Fruit fly (Drosophila melanogaster): ENCODE data around the gene CG9215.

The CG9215 gene

dm6 chrX:15532062-15532461 lies 50.6 kb downstream of the CG9215 start (continued):
- no peak for TF ChIP-seq CG17612 (GFP tag; IDR thresholded peaks at IDR 0.05)
- no peak for TF ChIP-seq NC2β (GFP tag; optimal IDR thresholded peaks at IDR 0.05)
- TF ChIP-seq CG4360 (GFP tag; IDR thresholded peaks at IDR 0.05): no peak
- TF ChIP-seq aop (GFP tag; IDR thresholded peaks at IDR 0.05): no peak
- no peak for TF ChIP-seq amos (GFP tag; IDR thresholded peaks at IDR 0.05; ENCODE audit: partially characterized antibody)
- TF ChIP-seq Dp (GFP tag; optimal IDR thresholded peaks at IDR 0.05): no peak
- no peak for TF ChIP-seq NFAT (GFP tag; IDR thresholded peaks at IDR 0.05)
- TF ChIP-seq ash1 (GFP tag; optimal IDR thresholded peaks at IDR 0.05): no peak
- no peak for TF ChIP-seq Ets97D (GFP tag; optimal IDR thresholded peaks at IDR 0.05)
- no peak for TF ChIP-seq peb (GFP tag; IDR thresholded peaks at IDR 0.05)
- TF ChIP-seq Ptx1 (GFP tag; IDR thresholded peaks at IDR 0.05): peak; percentile 59
- no peak for TF ChIP-seq nom (GFP tag; optimal IDR thresholded peaks at IDR 0.05)
- TF ChIP-seq CG14441 (GFP tag; IDR thresholded peaks at IDR 0.05): peak; percentile 49; the same call in 1 of the 2 replicates
- TF ChIP-seq sqz (GFP tag; optimal IDR thresholded peaks at IDR 0.05): no peak
- TF ChIP-seq unpg (GFP tag; optimal IDR thresholded peaks at IDR 0.05): peak; percentile 45
- TF ChIP-seq CG4282 (GFP tag; optimal IDR thresholded peaks at IDR 0.05): no peak
- TF ChIP-seq CG7786 (GFP tag; optimal IDR thresholded peaks at IDR 0.05): peak; percentile 20
- TF ChIP-seq Poxn (GFP tag; IDR thresholded peaks at IDR 0.05): no peak
- TF ChIP-seq CG9437 (GFP tag; optimal IDR thresholded peaks at IDR 0.05): no peak
- TF ChIP-seq Bgb (GFP tag; IDR thresholded peaks at IDR 0.05; ENCODE audit: partially characterized antibody): no peak
- TF ChIP-seq row (GFP tag; IDR thresholded peaks at IDR 0.05): peak; percentile 68
- TF ChIP-seq CG6254 (GFP tag; optimal IDR thresholded peaks at IDR 0.05): no peak
- no peak for TF ChIP-seq CG18011 (GFP tag; optimal IDR thresholded peaks at IDR 0.05)
- no peak for TF ChIP-seq CG13287 (GFP tag; IDR thresholded peaks at IDR 0.05; ENCODE audit: partially characterized antibody)
- no peak for TF ChIP-seq CG10543 (GFP tag; optimal IDR thresholded peaks at IDR 0.05)
- TF ChIP-seq Jarid2 (GFP tag; optimal IDR thresholded peaks at IDR 0.05): no peak
- TF ChIP-seq Fer1 (GFP tag; optimal IDR thresholded peaks at IDR 0.05): peak; percentile 7
- TF ChIP-seq CG17802 (tag; optimal IDR thresholded peaks at IDR 0.05): no peak
- TF ChIP-seq fu2 (GFP tag; optimal IDR thresholded peaks at IDR 0.05): no peak
- TF ChIP-seq CG2129 (GFP tag; IDR thresholded peaks at IDR 0.05; ENCODE audit: partially characterized antibody): no peak
- TF ChIP-seq nerfin-2 (GFP tag; IDR thresholded peaks at IDR 0.05; ENCODE audit: partially characterized antibody): no peak
- no peak for TF ChIP-seq CG12942 (GFP tag; optimal IDR thresholded peaks at IDR 0.05)
- no peak for TF ChIP-seq dm (GFP tag; optimal IDR thresholded peaks at IDR 0.05)
- TF ChIP-seq vvl (GFP tag; IDR thresholded peaks at IDR 0.05): peak; percentile 44; the same call in 1 of the 2 replicates
- no peak for TF ChIP-seq Hand (GFP tag; optimal IDR thresholded peaks at IDR 0.05)
- TF ChIP-seq klu (GFP tag; IDR thresholded peaks at IDR 0.05): no peak
- TF ChIP-seq dimm (GFP tag; IDR thresholded peaks at IDR 0.05): no peak
- TF ChIP-seq CG8478 (optimal IDR thresholded peaks at IDR 0.05): no peak
- TF ChIP-seq Optix (GFP tag; IDR thresholded peaks at IDR 0.05): no peak
- no peak for TF ChIP-seq CG3065 (GFP tag; optimal IDR thresholded peaks at IDR 0.05)
- TF ChIP-seq Trl (optimal IDR thresholded peaks at IDR 0.05): no peak
- peak; percentile 2 for TF ChIP-seq Trl (GFP tag; optimal IDR thresholded peaks at IDR 0.05)
- no peak for TF ChIP-seq ems (GFP tag; optimal IDR thresholded peaks at IDR 0.05)
- no peak for TF ChIP-seq CG5953 (GFP tag; IDR thresholded peaks at IDR 0.05)
- peak; percentile 18 for TF ChIP-seq HHEX (GFP tag; optimal IDR thresholded peaks at IDR 0.05)
- no peak for TF ChIP-seq fru (optimal IDR thresholded peaks at IDR 0.05)
- no peak for TF ChIP-seq ftz-f1 (GFP tag; optimal IDR thresholded peaks at IDR 0.05)
- no peak for TF ChIP-seq YL-1 (GFP tag; optimal IDR thresholded peaks at IDR 0.05)
- peak; percentile 32 for TF ChIP-seq PHDP (tag; optimal IDR thresholded peaks at IDR 0.05)
- TF ChIP-seq ken (GFP tag; IDR thresholded peaks at IDR 0.05): peak; percentile 53; the same call in 1 of the 3 replicates
- TF ChIP-seq CG3163 (GFP tag; optimal IDR thresholded peaks at IDR 0.05): no peak
- no peak for TF ChIP-seq Dek (tag; optimal IDR thresholded peaks at IDR 0.05)
- peak; percentile 46 for TF ChIP-seq CG17359 (tag; optimal IDR thresholded peaks at IDR 0.05)

Measured in whole organism, embryonic.